Worm (Caenorhabditis elegans): ENCODE measurements around the gene frpr-1.
A peak's percentile ranks its signal among the peaks of the same experiment; 100 is the strongest.

frpr-1 gene

ce11 chrX:8083919-8084318 lies 45.5 kb downstream of the frpr-1 start, which contains the start of gene K07E3.4 (continued):
- TF ChIP-seq nhr-11 (tag; optimal IDR thresholded peaks at IDR 0.05) (peak; percentile 6), lin-13 (GFP tag; optimal IDR thresholded peaks at IDR 0.05) (peak; percentile 9), hlh-30 (tag; optimal IDR thresholded peaks at IDR 0.05; ENCODE audit: insufficient read depth) (peak; percentile 95), madf-9 (GFP tag; conservative IDR thresholded peaks at IDR 0.05) (no peak), hlh-11 (tag; optimal IDR thresholded peaks at IDR 0.05) (peak; percentile 86), pqm-1 (tag; optimal IDR thresholded peaks at IDR 0.05) (peak; percentile 42), aha-1 (tag) (peak; percentile 38), T20F7.1 (GFP tag; optimal IDR thresholded peaks at IDR 0.05) (peak; percentile 26), rbr-2 (tag; optimal IDR thresholded peaks at IDR 0.05) (peak; percentile 22), nhr-111 (GFP tag; optimal IDR thresholded peaks at IDR 0.05) (no peak), ceh-62 (tag; optimal IDR thresholded peaks at IDR 0.05) (no peak), nhr-28 (tag; optimal IDR thresholded peaks at IDR 0.05) (peak; percentile 85), spr-1 (tag; optimal IDR thresholded peaks at IDR 0.05) (peak; percentile 22), mep-1 (tag; optimal IDR thresholded peaks at IDR 0.05) (peak; percentile 82), ama-1 (optimal IDR thresholded peaks at IDR 0.05) (peak; percentile 5), vab-7 (GFP tag; IDR thresholded peaks at IDR 0.05) (no peak), ceh-32 (tag; optimal IDR thresholded peaks at IDR 0.05; ENCODE audit: poor library complexity) (no peak), zfp-2 (tag; optimal IDR thresholded peaks at IDR 0.05) (no peak), Y48G9A.11 (GFP tag; IDR thresholded peaks at IDR 0.05) (no peak), dmd-6 (GFP tag; IDR thresholded peaks at IDR 0.05) (peak; percentile 70), daf-16 (GFP tag; optimal IDR thresholded peaks at IDR 0.05) (no peak), daf-16 (tag; optimal IDR thresholded peaks at IDR 0.05) (peak; percentile 86), gei-8 (GFP tag; optimal IDR thresholded peaks at IDR 0.05) (peak; percentile 51)

- TF ChIP-seq php-3 (GFP tag; IDR thresholded peaks at IDR 0.05) (peak; percentile 74), ces-1 (GFP tag; optimal IDR thresholded peaks at IDR 0.05) (no peak), daf-16 (GFP tag; optimal IDR thresholded peaks at IDR 0.05) (no peak), daf-16 (tag; optimal IDR thresholded peaks at IDR 0.05) (peak; percentile 54), zip-2 (tag; optimal IDR thresholded peaks at IDR 0.05) (peak; percentile 20)
These were observed 46.1 kb downstream of the frpr-1 start for ce11 chrX:8083330-8083729.

DNA sequence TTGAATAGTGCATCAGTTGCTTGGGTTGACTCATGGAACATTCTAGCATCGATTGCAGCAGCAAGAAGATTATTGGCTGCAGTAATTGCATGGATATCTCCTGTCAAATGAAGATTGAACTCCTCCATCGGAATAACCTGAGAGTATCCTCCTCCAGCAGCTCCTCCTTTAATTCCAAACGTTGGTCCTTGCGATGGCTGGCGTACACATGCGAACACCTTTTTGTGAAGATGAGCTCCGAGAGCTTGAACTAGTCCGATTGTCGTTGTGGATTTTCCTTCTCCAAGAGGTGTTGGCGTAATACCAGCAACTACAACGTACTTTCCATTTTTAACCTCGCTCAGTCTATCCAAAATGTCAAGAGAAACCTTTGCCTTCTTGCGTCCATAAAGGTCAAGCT lies 46.7 kb downstream of the frpr-1 start:
- TF ChIP-seq mdl-1 (tag; optimal IDR thresholded peaks at IDR 0.05) (no peak), aha-1 (tag) (peak; percentile 92)

DNA sequence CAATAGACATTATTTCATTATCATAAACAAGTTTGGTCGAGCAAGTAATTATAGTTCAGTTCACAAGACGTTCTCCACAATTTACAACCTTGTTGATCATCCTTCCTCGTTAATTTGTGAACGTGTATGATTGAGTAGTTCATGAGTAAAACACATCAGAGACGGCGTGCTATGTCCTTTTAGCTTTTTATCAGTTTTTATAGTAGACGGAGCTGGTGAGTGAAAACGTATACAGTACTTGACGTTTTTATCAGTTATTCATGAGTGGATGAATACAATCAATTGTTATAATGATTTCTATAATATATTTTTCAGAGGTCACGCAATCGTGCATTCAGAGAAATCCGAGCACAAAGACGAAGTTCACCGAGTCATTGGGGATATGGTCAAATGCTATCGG lies 50.5 kb downstream of the frpr-1 start:
- TF ChIP-seq nhr-25 (tag; optimal IDR thresholded peaks at IDR 0.05; ENCODE audit: borderline replicate concordance, insufficient read depth) (no peak), dpl-1 (GFP tag; optimal IDR thresholded peaks at IDR 0.05) (no peak), php-3 (GFP tag; IDR thresholded peaks at IDR 0.05) (0 out of 2 replicates have a peak, but pooled peaks have one; percentile 17), pqm-1 (tag; optimal IDR thresholded peaks at IDR 0.05) (peak; percentile 52), ceh-44 (GFP tag; IDR thresholded peaks at IDR 0.05) (no peak), attf-4 (tag; optimal IDR thresholded peaks at IDR 0.05) (no peak), Y75B8A.6 (GFP tag; IDR thresholded peaks at IDR 0.05) (0 out of 2 replicates have a peak, but pooled peaks have one; percentile 48), sdz-12 (GFP tag; optimal IDR thresholded peaks at IDR 0.05) (no peak), R02D3.7 (tag; optimal IDR thresholded peaks at IDR 0.05) (no peak), gei-8 (GFP tag; optimal IDR thresholded peaks at IDR 0.05) (no peak), aha-1 (tag) (peak; percentile 71), hlh-11 (tag; optimal IDR thresholded peaks at IDR 0.05) (peak; percentile 23), snpc-1.2 (GFP tag; IDR thresholded peaks at IDR 0.05) (no peak), daf-16 (GFP tag; optimal IDR thresholded peaks at IDR 0.05) (no peak), daf-16 (tag; optimal IDR thresholded peaks at IDR 0.05) (peak; percentile 81), fos-1 (tag; optimal IDR thresholded peaks at IDR 0.05) (no peak), dve-1 (tag; optimal IDR thresholded peaks at IDR 0.05; ENCODE audit: insufficient read depth) (peak; percentile 55), unc-62 (GFP tag; optimal IDR thresholded peaks at IDR 0.05 in 1 of 2) (peak in 1 of 2 experiments; percentile 7), unc-62 (tag; optimal IDR thresholded peaks at IDR 0.05) (no peak), ztf-7 (tag; optimal IDR thresholded peaks at IDR 0.05) (no peak), dmd-6 (GFP tag; IDR thresholded peaks at IDR 0.05) (0 out of 2 replicates have a peak, but pooled peaks have one; percentile 21), nhr-41 (GFP tag; IDR thresholded peaks at IDR 0.05) (no peak), lin-1 (GFP tag; IDR thresholded peaks at IDR 0.05) (no peak), hif-1 (tag; optimal IDR thresholded peaks at IDR 0.05) (peak in 1 of 2 experiments; percentile 37)
